Fruit fly (Drosophila melanogaster) whole organism, prepupa: ENCODE data around the gene Mocs1.

ENCODE experiments used
- CG6854 ChIP-seq: fragments of 200-800 bp; sonication (Bioruptor generic); optimal IDR thresholded peaks from 2 replicates; lab custom pipeline; 2017; ENCODE audit warnings: missing biosample characterization, mild to moderate bottlenecking, missing genetic modification characterization
- Hr39 ChIP-seq: fragments of 200-800 bp; sonication (Bioruptor generic); optimal IDR thresholded peaks from 2 replicates; lab custom pipeline; 2016; ENCODE audit warnings: missing biosample characterization, missing genetic modification characterization
- net ChIP-seq: fragments of 200-800 bp; sonication (Bioruptor generic); optimal IDR thresholded peaks from 3 replicates; lab custom pipeline; 2016; ENCODE audit warnings: missing biosample characterization, missing genetic modification characterization

DNA sequence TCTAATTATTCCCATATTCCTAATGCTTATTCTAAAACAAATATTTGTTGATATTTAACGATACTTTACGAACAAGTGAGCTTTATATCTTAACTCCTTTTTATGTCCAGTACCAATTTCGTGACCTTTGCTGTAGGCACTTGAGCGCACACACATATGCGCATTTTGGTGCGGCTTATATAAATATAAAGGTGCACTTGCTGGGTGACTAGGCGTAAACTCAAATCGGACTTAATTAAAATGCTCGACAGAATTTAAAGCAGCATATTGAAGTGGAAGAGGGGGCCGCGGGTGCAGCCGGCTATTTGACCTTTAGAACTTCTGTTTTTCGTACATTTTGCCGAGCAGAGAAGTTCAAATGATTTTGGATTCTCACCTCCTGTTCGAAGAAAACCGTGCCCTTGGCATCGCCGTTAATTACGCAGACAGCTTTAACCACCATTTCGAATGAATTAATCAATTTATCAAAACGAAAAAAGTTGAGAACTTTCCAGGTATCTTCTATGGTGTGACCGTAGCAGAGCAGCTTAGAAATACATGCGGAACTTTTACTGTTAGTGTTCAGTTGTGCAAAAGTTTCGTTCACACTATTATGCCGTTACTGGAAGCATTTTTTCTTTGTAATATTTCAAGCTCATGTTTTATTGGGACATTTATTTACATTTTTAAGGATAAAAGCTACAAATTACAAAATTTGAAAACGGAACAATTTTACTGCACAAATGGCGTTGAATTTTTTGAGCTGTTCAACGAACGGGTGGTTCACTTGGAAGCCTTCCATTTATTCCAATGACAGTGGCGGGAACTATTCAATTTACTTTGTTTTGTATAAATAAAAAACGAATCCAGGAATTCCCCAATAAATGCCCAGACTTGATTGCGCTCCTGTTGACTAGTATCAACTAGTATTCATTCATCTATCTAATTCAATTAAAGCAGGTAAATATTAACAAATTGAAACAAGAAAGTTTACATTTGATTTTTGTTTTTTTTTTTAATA lies 43.2 kb downstream of the Mocs1 start, which contains the start of gene Sod1:
- TF ChIP-seq CG6854 (GFP tag; lab: Kevin White, UChicago): peak; percentile 91
- TF ChIP-seq Hr39: no peak
- no peak for TF ChIP-seq net (GFP tag; lab: Kevin White, UChicago)
